Fruit fly (Drosophila melanogaster): Measurements from ENCODE around the gene CG42304.

CG42304 gene

dm6 chr3L:2614222-2614621 lies 37.7 kb upstream of the CG42304 start:
- no peak for TF ChIP-seq CG12104 (GFP tag; optimal IDR thresholded peaks at IDR 0.05)
- peak; percentile 39; the same call in 1 of the 3 replicates for TF ChIP-seq row (GFP tag; IDR thresholded peaks at IDR 0.05)
- TF ChIP-seq nom (GFP tag; optimal IDR thresholded peaks at IDR 0.05): no peak
- peak; percentile 27; the same call in 1 of the 2 replicates for TF ChIP-seq Drgx (GFP tag; IDR thresholded peaks at IDR 0.05)
- peak; percentile 15 for TF ChIP-seq D19B (GFP tag; optimal IDR thresholded peaks at IDR 0.05)

DNA sequence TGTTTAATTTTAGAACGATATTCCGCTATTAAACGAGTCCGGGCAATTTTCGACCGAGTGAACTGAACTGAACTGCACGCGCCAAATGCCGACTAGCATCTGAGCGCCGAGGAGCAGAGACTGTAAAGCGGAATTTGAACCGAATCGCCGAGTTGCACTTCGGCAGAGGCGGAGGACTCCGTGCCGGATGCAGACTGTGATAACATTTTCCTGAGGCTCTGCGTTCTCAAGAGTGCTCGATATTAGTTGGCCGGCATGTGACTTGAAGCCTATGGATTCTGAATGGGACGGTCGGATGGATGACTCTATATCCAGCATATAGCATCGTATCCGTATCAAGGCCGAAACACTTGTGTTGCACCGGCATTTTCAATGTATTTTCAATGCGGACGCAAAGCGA lies 21.9 kb upstream of the CG42304 start, which contains the start of gene Pxn:
TSS of gene Pxn (minus strand) at position 101 of the 400 bp plus-strand sequence.
- TF ChIP-seq CG15073 (GFP tag; optimal IDR thresholded peaks at IDR 0.05): no peak
- TF ChIP-seq CG14860 (GFP tag; IDR thresholded peaks at IDR 0.05; ENCODE audit: partially characterized antibody): no peak
- TF ChIP-seq CG12744 (GFP tag; optimal IDR thresholded peaks at IDR 0.05): no peak
- no peak for TF ChIP-seq CG2199 (GFP tag; IDR thresholded peaks at IDR 0.05)
- TF ChIP-seq p53 (GFP tag; optimal IDR thresholded peaks at IDR 0.05): no peak
- TF ChIP-seq sob (GFP tag; IDR thresholded peaks at IDR 0.05): 0 out of 2 replicates have a peak, but pooled peaks have one; percentile 6
- no peak for TF ChIP-seq BtbVII (GFP tag; optimal IDR thresholded peaks at IDR 0.05)
- no peak for TF ChIP-seq CG3726 (GFP tag; IDR thresholded peaks at IDR 0.05)
- TF ChIP-seq CG10147 (GFP tag; optimal IDR thresholded peaks at IDR 0.05): no peak
- 0 out of 3 replicates have a peak, but pooled peaks have one; percentile 22 for TF ChIP-seq mld (GFP tag; IDR thresholded peaks at IDR 0.05; ENCODE audit: partially characterized antibody)
- no peak for TF ChIP-seq CG15601 (tag; optimal IDR thresholded peaks at IDR 0.05)
- TF ChIP-seq ro (GFP tag; IDR thresholded peaks at IDR 0.05): 0 out of 2 replicates have a peak, but pooled peaks have one; percentile 22
- TF ChIP-seq CG15696 (tag; optimal IDR thresholded peaks at IDR 0.05): no peak
- no peak for TF ChIP-seq D19A (tag; optimal IDR thresholded peaks at IDR 0.05)
- no peak for TF ChIP-seq CG11560 (tag; IDR thresholded peaks at IDR 0.05)
- TF ChIP-seq D19B (GFP tag; optimal IDR thresholded peaks at IDR 0.05): no peak
- TF ChIP-seq CG8281 (tag; optimal IDR thresholded peaks at IDR 0.05): no peak
- TF ChIP-seq Mes4 (GFP tag; optimal IDR thresholded peaks at IDR 0.05): no peak
- TF ChIP-seq E2f2 (GFP tag; IDR thresholded peaks at IDR 0.05): no peak
- TF ChIP-seq CG4328 (GFP tag; optimal IDR thresholded peaks at IDR 0.05): no peak
- TF ChIP-seq en (GFP tag; optimal IDR thresholded peaks at IDR 0.05): no peak
- TF ChIP-seq CG12769 (tag; optimal IDR thresholded peaks at IDR 0.05): no peak
- TF ChIP-seq CG15479 (GFP tag; optimal IDR thresholded peaks at IDR 0.05): peak; percentile 7
- TF ChIP-seq Blimp-1 (GFP tag; optimal IDR thresholded peaks at IDR 0.05): no peak
- TF ChIP-seq BEAF-32 (GFP tag; optimal IDR thresholded peaks at IDR 0.05): no peak

DNA sequence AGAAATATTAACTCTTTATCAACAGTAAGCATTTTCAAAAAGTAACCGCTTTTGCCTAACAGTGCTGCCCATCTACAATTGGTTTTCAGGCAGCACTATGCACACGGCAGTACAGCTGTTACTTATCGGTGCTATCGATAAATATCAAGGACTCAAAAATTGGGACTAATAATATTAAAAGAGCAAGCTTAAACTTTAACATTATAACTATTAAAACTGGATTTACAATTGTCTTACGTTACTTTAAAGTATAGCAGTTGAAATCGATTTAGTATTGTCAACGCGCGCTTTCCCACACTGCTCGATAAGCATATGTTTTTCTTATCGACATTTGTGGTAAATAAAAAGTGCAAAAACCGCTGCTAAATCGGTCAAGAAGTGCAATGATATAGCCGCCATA lies 20.5 kb upstream of the CG42304 start, which contains the start of the genes CG42245 and MEP-1:
TSS of gene CG42245 (plus strand) at position 310 of the 400 bp plus-strand sequence.
TSS of gene MEP-1 (plus strand) at position 310 of the 400 bp plus-strand sequence.
- peak; percentile 69 for TF ChIP-seq Bgb (GFP tag; IDR thresholded peaks at IDR 0.05; ENCODE audit: partially characterized antibody)
- TF ChIP-seq CG15073 (GFP tag; optimal IDR thresholded peaks at IDR 0.05): no peak
- TF ChIP-seq Xrp1 (GFP tag; IDR thresholded peaks at IDR 0.05): peak; percentile 41; the same call in 1 of the 2 replicates
- peak; percentile 46 for TF ChIP-seq Side (GFP tag; optimal IDR thresholded peaks at IDR 0.05)
- no peak for TF ChIP-seq jigr1 (GFP tag; IDR thresholded peaks at IDR 0.05)
- no peak for TF ChIP-seq CG12071 (GFP tag; optimal IDR thresholded peaks at IDR 0.05)
- no peak for TF ChIP-seq HLHmδ (GFP tag; optimal IDR thresholded peaks at IDR 0.05)
- TF ChIP-seq CG10654 (GFP tag; optimal IDR thresholded peaks at IDR 0.05): peak; percentile 53
- TF ChIP-seq CG10462 (GFP tag; optimal IDR thresholded peaks at IDR 0.05): peak; percentile 25
- TF ChIP-seq fd64A (GFP tag; optimal IDR thresholded peaks at IDR 0.05): no peak
- TF ChIP-seq bsh (GFP tag; optimal IDR thresholded peaks at IDR 0.05): peak in 1 of 2 experiments; percentile 53
- TF ChIP-seq Sox100B (GFP tag; optimal IDR thresholded peaks at IDR 0.05): peak; percentile 30
- TF ChIP-seq Deaf1 (tag; optimal IDR thresholded peaks at IDR 0.05): peak; percentile 9
- TF ChIP-seq CG6854 (GFP tag; optimal IDR thresholded peaks at IDR 0.05): no peak
- TF ChIP-seq CG8924 (tag; optimal IDR thresholded peaks at IDR 0.05): peak; percentile 50
- TF ChIP-seq kay (GFP tag; optimal IDR thresholded peaks at IDR 0.05): peak; percentile 42
- TF ChIP-seq NC2β (GFP tag; optimal IDR thresholded peaks at IDR 0.05): peak; percentile 53
- TF ChIP-seq CG30431 (GFP tag; optimal IDR thresholded peaks at IDR 0.05): no peak
- peak; percentile 57 for TF ChIP-seq Xbp1 (GFP tag; optimal IDR thresholded peaks at IDR 0.05)
- peak; percentile 63 for TF ChIP-seq CG2712 (tag; optimal IDR thresholded peaks at IDR 0.05)
- peak; percentile 17 for TF ChIP-seq CG9609 (GFP tag; optimal IDR thresholded peaks at IDR 0.05)

Measured in whole organism, embryonic.